Fruit fly (Drosophila melanogaster) whole organism, adult: ENCODE measurements around the gene CG42404.

Source experiments
- CG11617 ChIP-seq: fragments of 200-800 bp; sonication (Bioruptor generic); optimal IDR thresholded peaks from 2 replicates; lab custom pipeline; 2017; ENCODE audit warnings: mild to moderate bottlenecking, missing biosample characterization, missing genetic modification reagents, missing genetic modification characterization
- CG12768 ChIP-seq: fragments of 200-800 bp; sonication (Bioruptor generic); optimal IDR thresholded peaks from 2 replicates; lab custom pipeline; 2017; ENCODE audit warnings: missing biosample characterization, missing genetic modification characterization, mild to moderate bottlenecking, moderate library complexity, missing genetic modification reagents
- CG14711 ChIP-seq: fragments of 200-800 bp; sonication (Bioruptor generic); optimal IDR thresholded peaks from 2 replicates; lab custom pipeline; 2018; ENCODE audit warnings: missing biosample characterization, mild to moderate bottlenecking, missing genetic modification characterization, moderate library complexity
- CG1620 ChIP-seq: fragments of 200-800 bp; sonication (Bioruptor generic); optimal IDR thresholded peaks from 2 replicates; lab custom pipeline; 2016; ENCODE audit warnings: missing biosample characterization, missing genetic modification characterization
- CG33017 ChIP-seq: fragments of 200-800 bp; sonication (Bioruptor generic); optimal IDR thresholded peaks from 2 replicates; lab custom pipeline; 2018; ENCODE audit warnings: missing biosample characterization, mild to moderate bottlenecking, missing genetic modification characterization, moderate library complexity
- CG5204 ChIP-seq: fragments of 200-800 bp; sonication (Bioruptor generic); optimal IDR thresholded peaks from 2 replicates; lab custom pipeline; 2016; ENCODE audit warnings: missing biosample characterization, missing genetic modification characterization
- CG7045 ChIP-seq: fragments of 200-800 bp; sonication (Bioruptor generic); optimal IDR thresholded peaks from 2 replicates; lab custom pipeline; 2017; ENCODE audit warnings: missing biosample characterization, mild to moderate bottlenecking, missing genetic modification characterization
- CG7101 ChIP-seq: fragments of 200-800 bp; sonication (Bioruptor generic); optimal IDR thresholded peaks from 2 replicates; lab custom pipeline; 2018; ENCODE audit warnings: missing biosample characterization, mild to moderate bottlenecking, missing genetic modification characterization, moderate library complexity
- Clk ChIP-seq: fragments of 200-800 bp; sonication (Bioruptor generic); optimal IDR thresholded peaks from 2 replicates; lab custom pipeline; 2017; ENCODE audit warnings: missing biosample characterization, missing genetic modification characterization
- Crg-1 ChIP-seq: fragments of 200-800 bp; sonication (Bioruptor generic); optimal IDR thresholded peaks from 2 replicates; lab custom pipeline; 2016; ENCODE audit warnings: missing biosample characterization, missing genetic modification characterization
- Hr96 ChIP-seq: fragments of 200-800 bp; sonication (Bioruptor generic); optimal IDR thresholded peaks from 2 replicates; lab custom pipeline; 2016; ENCODE audit warnings: missing biosample characterization, missing genetic modification characterization
- Mnt ChIP-seq: fragments of 200-800 bp; sonication (Bioruptor generic); optimal IDR thresholded peaks from 2 replicates; lab custom pipeline; 2016; ENCODE audit warnings: missing biosample characterization, mild to moderate bottlenecking, missing genetic modification characterization
- bab1 ChIP-seq: fragments of 200-800 bp; sonication (Bioruptor generic); optimal IDR thresholded peaks from 3 replicates; lab custom pipeline; 2019; ENCODE audit warnings: missing biosample characterization, mild to moderate bottlenecking, missing genetic modification characterization, moderate library complexity
- cic ChIP-seq: fragments of 200-800 bp; sonication (Bioruptor generic); optimal IDR thresholded peaks from 2 replicates; lab custom pipeline; 2017; ENCODE audit warnings: missing biosample characterization, mild to moderate bottlenecking, missing genetic modification characterization, moderate library complexity
- cnc ChIP-seq, 2 experiments: fragments of >200 bp; optimal IDR thresholded peaks; 2 replicates each; lab custom pipeline; 2017
- kay ChIP-seq: fragments of 200-800 bp; sonication (Bioruptor generic); peaks from one replicate; lab custom pipeline; 2016; ENCODE audit warnings: missing biosample characterization, missing genetic modification characterization, borderline replicate concordance
- ovo ChIP-seq: fragments of 200-800 bp; sonication (Bioruptor generic); optimal IDR thresholded peaks from 2 replicates; lab custom pipeline; 2016; ENCODE audit warnings: missing biosample characterization, missing genetic modification characterization
- pad ChIP-seq: fragments of 200-800 bp; sonication (Bioruptor generic); optimal IDR thresholded peaks from 3 replicates; lab custom pipeline; 2017; ENCODE audit warnings: missing biosample characterization, missing genetic modification characterization, mild to moderate bottlenecking, moderate library complexity, missing genetic modification reagents
- tj ChIP-seq: fragments of 200-800 bp; sonication (Bioruptor generic); optimal IDR thresholded peaks from 3 replicates; lab custom pipeline; 2017; ENCODE audit warnings: missing biosample characterization, mild to moderate bottlenecking, missing genetic modification characterization, moderate library complexity
- toe ChIP-seq: fragments of 200-800 bp; sonication (Bioruptor generic); optimal IDR thresholded peaks from 2 replicates; lab custom pipeline; 2016; ENCODE audit warnings: missing biosample characterization, missing genetic modification characterization

The CG42404 gene

DNA sequence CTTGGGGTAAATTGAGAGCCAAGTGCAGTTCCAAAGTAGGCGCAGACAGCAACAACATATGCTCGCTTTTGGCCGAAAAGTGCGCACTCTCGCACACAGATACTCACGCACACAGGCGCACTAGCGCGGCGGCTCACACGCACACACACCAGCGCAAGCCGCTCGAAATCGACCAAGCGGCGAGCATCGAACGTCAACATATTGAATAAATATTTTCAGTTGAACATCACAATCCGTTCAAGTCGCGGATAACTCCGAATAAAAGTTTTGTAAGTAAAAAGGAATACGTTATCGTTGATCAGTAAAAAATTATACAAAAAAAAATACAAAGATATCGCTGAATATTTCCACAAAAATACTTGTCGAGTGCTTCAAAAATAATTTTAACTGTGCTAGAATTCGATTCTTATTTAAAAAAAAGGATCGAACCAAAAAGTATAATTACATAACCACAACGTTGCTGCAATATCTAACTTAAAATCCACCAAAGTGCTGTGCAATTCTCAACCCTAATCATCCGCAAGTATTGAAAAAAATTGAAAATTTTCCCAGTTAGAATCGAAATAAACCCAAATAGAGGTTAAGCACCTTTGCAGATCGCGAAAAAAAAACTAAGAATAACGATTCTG lies 31.6 kb downstream of the CG42404 start:
- no peak for TF ChIP-seq CG11617 (GFP tag; lab: Kevin White, UChicago)

DNA sequence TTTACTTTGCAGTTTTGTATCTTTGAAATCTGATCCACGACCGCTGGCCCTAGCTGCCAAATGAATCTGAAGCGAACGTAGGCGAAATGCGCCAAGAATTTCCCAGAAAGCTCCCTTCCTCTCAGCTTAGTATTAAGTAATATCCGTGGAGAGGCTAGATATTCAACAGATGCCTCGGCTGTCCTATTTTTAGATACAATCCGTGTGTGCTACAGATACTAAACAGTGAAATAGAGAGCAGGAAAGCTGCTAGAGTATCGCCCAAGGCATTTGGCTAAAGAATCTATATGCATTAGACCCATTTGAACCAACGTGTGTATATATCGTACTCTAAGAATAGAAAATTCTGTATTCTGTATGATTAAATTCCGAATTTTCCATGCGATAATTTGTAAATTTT lies 32.4 kb downstream of the CG42404 start:
- no peak for TF ChIP-seq cic (GFP tag; lab: Kevin White, UChicago)
- TF ChIP-seq kay (GFP tag; lab: Kevin White, UChicago), result peak; percentile 11

DNA sequence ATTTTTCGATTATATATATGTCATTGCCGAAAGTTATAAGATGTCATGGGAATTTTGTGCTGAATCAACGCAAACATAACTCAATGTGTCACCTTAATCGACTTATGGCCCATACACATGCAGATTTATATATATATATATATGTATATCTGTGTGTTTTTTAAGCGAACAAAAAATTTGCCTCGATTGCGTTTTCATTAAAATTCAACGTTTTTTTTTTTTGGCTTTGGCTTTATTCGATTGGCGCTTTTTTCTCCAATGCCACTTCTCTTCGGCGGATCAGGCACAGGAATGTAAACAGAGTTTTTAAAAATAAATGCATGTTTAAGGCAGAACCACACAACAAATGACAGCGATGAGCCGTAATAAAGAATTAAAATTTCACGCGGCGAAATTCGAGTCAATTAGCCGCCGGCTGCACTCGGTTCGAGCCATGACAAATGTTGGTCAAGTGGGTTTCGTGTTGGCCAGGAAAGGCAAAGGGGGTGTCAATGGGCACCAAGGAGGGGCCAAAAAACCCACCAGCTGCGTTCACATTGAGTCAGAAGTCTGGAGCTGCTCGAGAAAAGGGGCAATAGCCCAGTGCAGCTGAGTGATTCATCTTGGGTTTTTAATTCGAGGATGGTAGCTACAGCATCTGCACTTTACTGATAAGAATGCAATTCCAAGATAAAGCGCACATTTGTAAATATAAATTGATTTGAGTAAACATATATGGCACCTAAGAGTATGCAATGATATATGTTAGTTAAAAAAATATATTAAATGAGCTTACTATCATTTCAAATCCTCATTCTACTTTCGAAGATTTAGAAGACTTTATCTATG lies 33.3 kb downstream of the CG42404 start:
- TF ChIP-seq CG11617 (GFP tag; lab: Kevin White, UChicago), result no peak
- TF ChIP-seq kay (GFP tag; lab: Kevin White, UChicago), result peak; percentile 44
- no peak for TF ChIP-seq CG1620 (GFP tag; lab: Kevin White, UChicago)
- no peak for TF ChIP-seq Hr96 (GFP tag; lab: Kevin White, UChicago)
- no peak for TF ChIP-seq CG7101
- TF ChIP-seq tj (GFP tag; lab: Kevin White, UChicago), result peak; percentile 96

DNA sequence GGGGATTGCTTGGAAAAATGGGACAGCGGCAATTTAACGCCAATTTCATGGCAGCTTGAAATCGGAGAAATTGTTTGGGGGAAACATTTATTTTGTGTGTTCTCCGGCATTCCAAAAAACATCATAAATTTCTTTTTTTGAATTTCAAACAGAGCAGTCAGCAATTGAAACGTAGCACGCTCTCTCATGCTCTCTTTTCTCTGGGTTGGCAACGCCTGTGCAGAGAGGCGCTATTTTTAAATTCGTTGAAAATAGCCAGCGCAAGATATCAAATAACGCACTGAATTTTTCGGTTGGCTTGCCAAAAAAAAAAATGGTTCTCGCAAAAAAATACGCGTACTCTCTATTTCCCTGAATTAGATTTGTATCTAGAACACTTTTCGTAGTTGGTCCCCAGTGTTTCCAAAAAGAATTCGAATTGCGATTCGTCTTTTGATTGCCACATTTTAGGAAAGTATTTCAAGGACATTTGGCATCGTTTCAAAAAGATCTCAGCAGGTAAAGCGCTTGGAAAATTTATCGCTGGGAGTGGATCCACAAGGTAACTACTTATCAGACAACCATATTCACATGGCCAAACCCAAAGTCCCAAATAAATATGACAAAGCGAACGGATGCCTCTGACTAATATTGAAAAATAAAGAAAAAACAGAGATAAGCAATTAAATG lies 36.3 kb downstream of the CG42404 start:
- TF ChIP-seq Crg-1 (no peak), CG7101 (no peak), kay (GFP tag; lab: Kevin White, UChicago) (peak; percentile 44), cic (GFP tag; lab: Kevin White, UChicago) (no peak), CG1620 (GFP tag; lab: Kevin White, UChicago) (no peak), CG7045 (GFP tag; lab: Kevin White, UChicago) (no peak)

DNA sequence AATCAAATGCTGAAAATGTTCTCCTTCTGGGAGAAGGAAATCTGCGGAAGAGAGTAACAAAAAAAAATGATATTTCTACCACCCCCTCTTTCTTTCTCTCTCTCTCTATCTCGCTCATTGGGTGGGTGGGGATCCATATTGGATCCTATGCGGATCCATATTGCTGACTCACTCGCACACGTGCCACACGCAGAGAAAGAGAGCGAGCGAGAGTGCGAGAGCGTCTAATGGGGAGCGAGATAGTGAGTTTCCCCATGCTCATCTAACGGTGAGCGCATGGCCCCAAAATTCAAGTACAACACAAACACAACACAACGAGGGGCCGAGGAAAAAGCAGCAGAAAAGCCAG lies 36.8 kb downstream of the CG42404 start:
- TF ChIP-seq CG1620 (GFP tag; lab: Kevin White, UChicago) (no peak), CG11617 (GFP tag; lab: Kevin White, UChicago) (no peak), kay (GFP tag; lab: Kevin White, UChicago) (peak; percentile 11), Mnt (peak; percentile 32), Hr96 (GFP tag; lab: Kevin White, UChicago) (no peak), CG33017 (no peak), CG5204 (no peak), CG7045 (GFP tag; lab: Kevin White, UChicago) (no peak), CG12768 (no peak), pad (GFP tag; lab: Kevin White, UChicago) (peak; percentile 93)

DNA sequence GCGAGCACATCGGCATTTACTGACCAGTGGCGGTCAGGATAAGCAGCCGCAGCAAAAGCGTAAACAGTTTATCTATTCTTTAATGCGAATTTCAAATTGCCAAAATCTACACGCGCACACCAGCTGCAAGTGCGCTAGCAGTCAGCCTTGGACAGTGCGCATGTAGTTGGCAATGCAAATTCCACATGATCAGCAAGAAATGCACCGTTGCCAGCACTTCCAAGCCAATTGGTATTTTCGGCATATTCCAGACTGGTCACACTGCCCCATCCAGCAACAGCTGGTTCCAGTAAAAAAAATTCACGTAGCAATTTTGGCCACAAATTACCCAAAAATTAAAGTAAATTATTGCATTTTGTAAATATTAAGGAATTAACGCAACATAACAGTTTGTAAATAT lies 37.9 kb downstream of the CG42404 start:
- TF ChIP-seq CG7101 (no peak), tj (GFP tag; lab: Kevin White, UChicago) (peak; percentile 100), CG33017 (no peak), cnc (optimal IDR thresholded peaks at IDR 0.05; lab: Kevin White, UChicago) (peak in 1 of 2 experiments; percentile 32), ovo (GFP tag; lab: Kevin White, UChicago) (peak; percentile 63), Hr96 (GFP tag; lab: Kevin White, UChicago) (no peak), CG1620 (GFP tag; lab: Kevin White, UChicago) (peak; percentile 30), CG7045 (GFP tag; lab: Kevin White, UChicago) (no peak), toe (GFP tag; lab: Kevin White, UChicago) (no peak), Clk (no peak), kay (GFP tag; lab: Kevin White, UChicago) (no peak), CG14711 (tag; lab: Kevin White, UChicago) (peak; percentile 5), Mnt (peak; percentile 78), CG5204 (no peak), CG11617 (GFP tag; lab: Kevin White, UChicago) (no peak), bab1 (GFP tag; lab: Kevin White, UChicago) (no peak), Crg-1 (peak; percentile 33), CG12768 (no peak), pad (GFP tag; lab: Kevin White, UChicago) (peak; percentile 44), cic (GFP tag; lab: Kevin White, UChicago) (no peak)

DNA sequence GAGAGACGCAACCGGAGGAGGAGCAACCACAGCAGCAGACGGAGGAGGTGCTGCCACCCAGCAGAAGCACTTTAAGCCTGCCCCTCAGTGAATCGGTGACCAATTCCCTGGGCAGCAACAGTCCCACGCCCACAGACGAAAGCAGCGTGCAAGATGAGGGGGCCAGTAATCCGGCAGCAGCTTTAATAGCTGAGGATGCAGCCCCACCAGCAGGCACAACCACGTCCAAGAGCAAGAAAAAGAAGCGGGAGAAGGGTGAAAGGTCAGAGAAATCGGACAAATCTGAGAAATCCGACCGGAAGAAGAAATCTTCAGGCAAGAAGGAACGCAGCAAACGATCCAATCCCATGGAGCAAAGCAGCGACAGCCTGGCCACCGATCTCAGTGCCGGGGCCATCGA lies 38.9 kb downstream of the CG42404 start:
- TF ChIP-seq cic (GFP tag; lab: Kevin White, UChicago), result no peak
- no peak for TF ChIP-seq Mnt
- no peak for TF ChIP-seq cnc (optimal IDR thresholded peaks at IDR 0.05; lab: Kevin White, UChicago)
- no peak for TF ChIP-seq Crg-1
- no peak for TF ChIP-seq CG33017
- TF ChIP-seq CG7101, result no peak
- no peak for TF ChIP-seq CG5204
- no peak for TF ChIP-seq bab1 (GFP tag; lab: Kevin White, UChicago)
- no peak for TF ChIP-seq pad (GFP tag; lab: Kevin White, UChicago)
- TF ChIP-seq toe (GFP tag; lab: Kevin White, UChicago), result no peak
